Worm (Caenorhabditis elegans) whole organism, young adult: Measurements from ENCODE around the gene tsp-5.
A peak's percentile ranks its signal among the peaks of the same experiment; 100 is the strongest.

ENCODE experiments used
- B0261.1 ChIP-seq: sonication (generic microtip); optimal IDR thresholded peaks from 2 replicates; lab custom pipeline; 2016; ENCODE audit warnings: mild to moderate bottlenecking, missing genetic modification characterization, moderate library complexity, missing compliant biosample characterization
- D2030.7 ChIP-seq: fragments of 200-800 bp; sonication (Bioruptor generic); IDR thresholded peaks from 2 replicates; pipeline ENCODE4 v1.3.6; 2022; ENCODE audit warnings: missing genetic modification reagents, missing genetic modification characterization, missing compliant biosample characterization
- F33H1.4 ChIP-seq: fragments of 200-800 bp; sonication (Bioruptor generic); IDR thresholded peaks from 2 replicates; pipeline ENCODE4 v1.3.6; 2022; ENCODE audit warnings: missing genetic modification reagents, missing genetic modification characterization, missing compliant biosample characterization
- F49E8.2 ChIP-seq: sonication (generic microtip); optimal IDR thresholded peaks from 3 replicates; lab custom pipeline; 2017; ENCODE audit warnings: missing genetic modification characterization, mild to moderate bottlenecking, missing compliant biosample characterization, antibody characterized with exemption, moderate library complexity; ENCODE audit not compliant: insufficient read depth
- F57C9.4 ChIP-seq: sonication (generic microtip); optimal IDR thresholded peaks from 2 replicates; lab custom pipeline; 2017; ENCODE audit warnings: mild to moderate bottlenecking, missing genetic modification characterization, missing compliant biosample characterization
- ama-1 ChIP-seq, 3 experiments: fragments of 150-350 bp in 1 of 3; sonication (generic microtip) in 2 of 3; optimal IDR thresholded peaks; 2 replicates each; lab custom pipeline; 2014 to 2018; ENCODE audit warnings: missing biosample characterization in 2 of 3, missing genetic modification characterization in 2 of 3, missing genetic modification reagents in 2 of 3
- attf-6 ChIP-seq: fragments of 200-800 bp; sonication (Bioruptor generic); IDR thresholded peaks from 2 replicates; pipeline ENCODE4 v1.3.6; 2022; ENCODE audit warnings: missing genetic modification reagents, missing genetic modification characterization, missing compliant biosample characterization
- cebp-2 ChIP-seq: fragments of 200-800 bp; sonication (Bioruptor generic); IDR thresholded peaks from 2 replicates; pipeline ENCODE4 v1.3.6; 2022; ENCODE audit warnings: missing genetic modification characterization, missing compliant biosample characterization
- ceh-100 ChIP-seq: fragments of 200-800 bp; sonication (Bioruptor generic); IDR thresholded peaks from 2 replicates; pipeline ENCODE4 v1.3.6; 2022; ENCODE audit warnings: missing genetic modification reagents, missing genetic modification characterization, missing compliant biosample characterization
- ceh-27 ChIP-seq: fragments of 200-800 bp; sonication (Bioruptor generic); optimal IDR thresholded peaks from 2 replicates; lab custom pipeline; 2018; ENCODE audit warnings: mild to moderate bottlenecking, missing genetic modification characterization, moderate library complexity, missing compliant biosample characterization
- dox-1 ChIP-seq: fragments of 200-800 bp; sonication (Bioruptor generic); IDR thresholded peaks from 2 replicates; pipeline ENCODE4 v1.3.6; 2022; ENCODE audit warnings: missing genetic modification reagents, missing genetic modification characterization, missing compliant biosample characterization
- ekl-4 ChIP-seq: fragments of 200-800 bp; sonication (Bioruptor generic); IDR thresholded peaks from 2 replicates; pipeline ENCODE4 v1.3.6; 2022; ENCODE audit warnings: missing genetic modification reagents, missing genetic modification characterization, missing compliant biosample characterization
- hmg-1.2 ChIP-seq: fragments of 200-800 bp; sonication (Bioruptor generic); IDR thresholded peaks from 2 replicates; pipeline ENCODE4 v1.3.6; 2022; ENCODE audit warnings: missing genetic modification reagents, missing genetic modification characterization, missing compliant biosample characterization
- hsf-1 ChIP-seq: fragments of 200-800 bp; sonication (Bioruptor generic); IDR thresholded peaks from 2 replicates; pipeline ENCODE4 v1.3.6; 2022; ENCODE audit warnings: missing genetic modification reagents, missing genetic modification characterization, missing compliant biosample characterization
- let-526 ChIP-seq: fragments of 200-800 bp; sonication (Bioruptor generic); IDR thresholded peaks from 2 replicates; pipeline ENCODE4 v1.3.6; 2022; ENCODE audit warnings: missing genetic modification reagents, missing genetic modification characterization, missing compliant biosample characterization
- lin-26 ChIP-seq: fragments of 200-800 bp; sonication (Bioruptor generic); IDR thresholded peaks from 2 replicates; pipeline ENCODE4 v1.3.6; 2022; ENCODE audit warnings: missing genetic modification reagents, missing genetic modification characterization, missing compliant biosample characterization
- lin-35 ChIP-seq, 3 experiments: fragments of 150-350 bp in 2 of 3; sonication (generic microtip) in 1 of 3; optimal IDR thresholded peaks; 2 replicates each; lab custom pipeline; 2014 to 2018; ENCODE audit warnings: missing biosample characterization in 3 of 3, missing genetic modification characterization in 3 of 3, missing genetic modification reagents in 3 of 3
- lin-54 ChIP-seq: fragments of 200-800 bp; sonication (Bioruptor generic); optimal IDR thresholded peaks from 2 replicates; lab custom pipeline; 2018; ENCODE audit warnings: mild to moderate bottlenecking, missing genetic modification characterization, missing compliant biosample characterization
- lsl-1 ChIP-seq: fragments of 200-800 bp; sonication (Bioruptor generic); optimal IDR thresholded peaks from 2 replicates; lab custom pipeline; 2018; ENCODE audit warnings: mild to moderate bottlenecking, missing genetic modification characterization, moderate library complexity, missing compliant biosample characterization
- lsy-27 ChIP-seq: sonication (generic microtip); optimal IDR thresholded peaks from 2 replicates; lab custom pipeline; 2017; ENCODE audit warnings: missing genetic modification characterization, mild to moderate bottlenecking, missing compliant biosample characterization, antibody characterized with exemption, missing genotype, borderline replicate concordance; ENCODE audit not compliant: insufficient read depth
- madf-10 ChIP-seq: sonication (generic microtip); optimal IDR thresholded peaks from 2 replicates; lab custom pipeline; 2016; ENCODE audit warnings: mild to moderate bottlenecking, missing genetic modification characterization, missing compliant biosample characterization
- madf-6 ChIP-seq: fragments of 200-800 bp; sonication (Bioruptor generic); IDR thresholded peaks from 2 replicates; pipeline ENCODE4 v1.3.6; 2022; ENCODE audit warnings: missing genetic modification reagents, missing genetic modification characterization, missing compliant biosample characterization
- mel-28 ChIP-seq: sonication (generic microtip); optimal IDR thresholded peaks from 2 replicates; lab custom pipeline; 2016; ENCODE audit warnings: borderline replicate concordance, mild to moderate bottlenecking, missing genetic modification characterization, missing compliant biosample characterization
- nfyb-1 ChIP-seq: fragments of 200-800 bp; sonication (Bioruptor generic); IDR thresholded peaks from 2 replicates; pipeline ENCODE4 v1.3.6; 2022; ENCODE audit warnings: missing genetic modification reagents, missing genetic modification characterization, missing compliant biosample characterization
- pbrm-1 ChIP-seq: fragments of 200-800 bp; sonication (Bioruptor generic); IDR thresholded peaks from 2 replicates; pipeline ENCODE4 v1.3.6; 2022; ENCODE audit warnings: missing genetic modification reagents, missing genetic modification characterization, missing compliant biosample characterization
- rcor-1 ChIP-seq: fragments of 200-800 bp; sonication (Bioruptor generic); IDR thresholded peaks from 2 replicates; pipeline ENCODE4 v1.3.6; 2022; ENCODE audit warnings: missing genetic modification reagents, missing genetic modification characterization, missing compliant biosample characterization
- rpc-1 ChIP-seq, 2 experiments: fragments of 150-350 bp in 1 of 2; sonication (generic microtip) in 1 of 2; optimal IDR thresholded peaks; 2 replicates each; lab custom pipeline; 2014 to 2018; ENCODE audit warnings: missing biosample characterization in 1 of 2, missing genetic modification characterization in 1 of 2, missing genetic modification reagents in 1 of 2, missing genotype in 1 of 2
- snpc-1.1 ChIP-seq: sonication (generic microtip); optimal IDR thresholded peaks from 2 replicates; lab custom pipeline; 2017; ENCODE audit warnings: missing genetic modification characterization, mild to moderate bottlenecking, missing compliant biosample characterization, antibody characterized with exemption, moderate library complexity, missing genotype, missing genetic modification reagents; ENCODE audit not compliant: insufficient read depth
- snpc-1.3 ChIP-seq: sonication (generic microtip); optimal IDR thresholded peaks from 2 replicates; lab custom pipeline; 2017; ENCODE audit warnings: missing genetic modification characterization, mild to moderate bottlenecking, missing compliant biosample characterization, antibody characterized with exemption, moderate library complexity, missing genotype, missing genetic modification reagents; ENCODE audit not compliant: insufficient read depth
- snpc-3.4 ChIP-seq: sonication (generic microtip); optimal IDR thresholded peaks from 2 replicates; lab custom pipeline; 2017; ENCODE audit warnings: missing genetic modification characterization, mild to moderate bottlenecking, missing compliant biosample characterization, antibody characterized with exemption, moderate library complexity, missing genotype, missing genetic modification reagents
- snpc-4 ChIP-seq, 5 experiments: fragments of 150-350 bp in 1 of 5; sonication (generic microtip) in 4 of 5; optimal IDR thresholded peaks; 2 replicates each; lab custom pipeline; 2014 to 2018; ENCODE audit warnings: missing genetic modification characterization in 5 of 5, missing biosample characterization in 3 of 5, antibody characterized with exemption in 2 of 5, mild to moderate bottlenecking in 2 of 5, missing compliant biosample characterization in 2 of 5, missing genotype in 2 of 5, moderate library complexity in 2 of 5, missing genetic modification reagents in 1 of 5
- tbp1 ChIP-seq: fragments of 200-800 bp; sonication (Bioruptor generic); optimal IDR thresholded peaks from 2 replicates; lab custom pipeline; 2018; ENCODE audit warnings: mild to moderate bottlenecking, missing genetic modification characterization, missing compliant biosample characterization
- tlf-1 ChIP-seq: fragments of 200-800 bp; sonication (Bioruptor generic); optimal IDR thresholded peaks from 2 replicates; lab custom pipeline; 2018; ENCODE audit warnings: mild to moderate bottlenecking, missing genetic modification characterization, missing compliant biosample characterization
- xnd-1 ChIP-seq: sonication (generic microtip); optimal IDR thresholded peaks from 2 replicates; lab custom pipeline; 2016; ENCODE audit warnings: missing genotype, missing genetic modification reagents, missing genetic modification characterization, missing compliant biosample characterization
- ztf-26 ChIP-seq: sonication (generic microtip); optimal IDR thresholded peaks from 2 replicates; lab custom pipeline; 2017; ENCODE audit warnings: missing genetic modification characterization, missing compliant biosample characterization

tsp-5 gene

DNA sequence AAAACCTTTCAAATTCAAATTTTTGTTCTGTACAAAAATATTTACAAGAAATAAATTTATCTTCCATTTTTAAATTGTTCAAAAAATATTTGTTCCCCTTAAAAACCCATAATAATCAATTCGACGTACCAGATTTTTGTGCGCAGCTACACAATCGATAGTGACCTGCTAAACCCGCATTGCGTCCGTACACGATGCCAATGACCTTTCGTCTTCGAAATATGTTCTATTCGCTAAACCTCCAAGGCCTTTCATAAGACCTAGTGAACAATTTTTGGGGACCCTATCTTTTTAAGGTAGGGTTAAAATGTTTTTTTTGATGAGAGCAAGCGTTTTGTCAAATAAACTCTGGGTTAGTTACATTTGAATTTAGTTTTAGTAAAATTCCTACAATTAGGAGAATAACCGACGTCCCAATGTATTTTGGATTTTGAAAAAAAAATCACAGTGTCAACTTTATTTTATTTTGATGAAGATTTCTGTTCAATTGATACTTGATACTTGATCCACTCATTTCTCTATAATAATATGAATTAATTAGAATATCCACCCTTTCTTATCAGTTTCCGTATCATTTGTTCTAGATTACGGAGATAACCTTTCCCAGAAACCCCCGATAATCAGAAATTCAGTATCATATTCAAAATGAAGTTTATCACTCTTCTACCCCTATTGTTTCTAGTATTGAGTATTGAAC, 10.6 kb upstream of the tsp-5 start, which contains the start of gene Y45F10B.59 (continued):
- TF ChIP-seq D2030.7 (GFP tag; lab: Robert Waterston, UW) (peak; percentile 57), xnd-1 (tag; lab: Kevin White, UChicago) (no peak)
- TF ChIP-seq, all 124 proteins: peak for 12

DNA sequence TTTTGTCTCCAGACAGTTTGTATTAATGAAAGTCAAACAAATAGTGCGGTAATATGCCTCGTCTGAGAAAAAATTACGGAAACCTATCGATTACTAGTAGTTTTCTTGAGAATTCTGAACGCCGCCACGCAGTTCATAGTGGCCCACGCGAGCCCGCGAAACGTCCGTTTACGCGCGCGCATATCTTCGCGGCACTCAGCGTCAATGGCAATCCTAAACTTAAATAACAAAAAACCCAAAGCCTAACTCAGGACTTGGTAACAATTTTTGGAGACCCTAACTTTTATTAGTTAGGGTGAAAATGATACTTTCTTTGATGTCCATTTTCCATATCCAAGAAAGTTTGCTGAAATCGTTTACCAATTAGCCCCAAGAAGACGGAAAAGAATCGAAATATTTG, 9.9 kb upstream of the tsp-5 start:
- TF ChIP-seq snpc-1.3 (tag; lab: Kevin White, UChicago) (peak; percentile 36), ekl-4 (peak; percentile 21; the same call in 1 of the 2 replicates), F49E8.2 (tag; lab: Kevin White, UChicago) (peak; percentile 86), ceh-27 (GFP tag; lab: Kevin White, UChicago) (no peak), ceh-100 (GFP tag; lab: Robert Waterston, UW) (peak; percentile 14; the same call in 1 of the 2 replicates), let-526 (no peak), lin-26 (GFP tag; lab: Robert Waterston, UW) (0 out of 2 replicates have a peak, but pooled peaks have one; percentile 39), attf-6 (GFP tag; lab: Robert Waterston, UW) (peak; percentile 99), lsl-1 (GFP tag; lab: Kevin White, UChicago) (peak; percentile 19), rcor-1 (GFP tag; lab: Robert Waterston, UW) (peak; percentile 22; the same call in 1 of the 2 replicates), pbrm-1 (peak; percentile 84), dox-1 (GFP tag; lab: Robert Waterston, UW) (peak; percentile 29; the same call in 1 of the 2 replicates), snpc-3.4 (peak; percentile 77), lsy-27 (tag; lab: Kevin White, UChicago) (no peak), rpc-1 (optimal IDR thresholded peaks at IDR 0.05; lab: Kevin White, UChicago) (no peak), rpc-1 (tag; optimal IDR thresholded peaks at IDR 0.05; lab: Kevin White, UChicago) (no peak), hmg-1.2 (GFP tag; lab: Robert Waterston, UW) (peak; percentile 97), cebp-2 (GFP tag; lab: Robert Waterston, UW) (0 out of 2 replicates have a peak, but pooled peaks have one; percentile 51), snpc-1.1 (tag; lab: Kevin White, UChicago) (peak; percentile 93), nfyb-1 (no peak), ztf-26 (tag; lab: Kevin White, UChicago) (no peak), hsf-1 (GFP tag; lab: Robert Waterston, UW) (peak; percentile 46; the same call in 1 of the 2 replicates), F57C9.4 (tag; lab: Kevin White, UChicago) (no peak), snpc-4 (GFP tag; optimal IDR thresholded peaks at IDR 0.05; lab: Kevin White, UChicago) (peak; percentile 87), snpc-4 (tag; optimal IDR thresholded peaks at IDR 0.05; lab: Kevin White, UChicago) (peak; percentile 92 to 98 (median 95)), tlf-1 (no peak), lin-35 (GFP tag; optimal IDR thresholded peaks at IDR 0.05; lab: Kevin White, UChicago) (no peak), madf-10 (no peak), F33H1.4 (GFP tag; lab: Robert Waterston, UW) (peak; percentile 33; the same call in 1 of the 2 replicates), tbp1 (GFP tag; lab: Kevin White, UChicago) (peak; percentile 75), B0261.1 (tag; lab: Kevin White, UChicago) (no peak), ama-1 (optimal IDR thresholded peaks at IDR 0.05; lab: Kevin White, UChicago) (no peak), ama-1 (GFP tag; optimal IDR thresholded peaks at IDR 0.05; lab: Kevin White, UChicago) (no peak), madf-6 (GFP tag; lab: Robert Waterston, UW) (peak; percentile 77), lin-54 (GFP tag; lab: Kevin White, UChicago) (peak; percentile 30), D2030.7 (GFP tag; lab: Robert Waterston, UW) (peak; percentile 53), mel-28 (tag; lab: Kevin White, UChicago) (no peak)
